Comparison of ENCODE assay signal across 1 worm cellular context in genomic region chrX:11057028-11057427, ce11.
TF ChIP-seq lines count a peak whose summit lies in the region.

Gene lpr-3 (plus strand): TSS chrX:11057401.

TF ChIP-seq in whole organism, L1 larva, 84 proteins besides CTCF, POLR2A, EP300 and RAD21 (continued from another document):
- TF ChIP-seq efl-1 (optimal IDR thresholded peaks at IDR 0.05; lab: Kevin White, UChicago) (no peak), efl-1 (GFP tag; optimal IDR thresholded peaks at IDR 0.05 in 1 of 2; lab: Kevin White, UChicago) (no peak), zag-1 (tag; optimal IDR thresholded peaks at IDR 0.05; lab: Kevin White, UChicago) (no peak), ztf-11 (tag; optimal IDR thresholded peaks at IDR 0.05; lab: Kevin White, UChicago) (no peak), fkh-4 (tag; optimal IDR thresholded peaks at IDR 0.05; lab: Kevin White, UChicago; ENCODE audit: borderline replicate concordance) (no peak), mdl-1 (tag; optimal IDR thresholded peaks at IDR 0.05; lab: Kevin White, UChicago) (no peak), unc-86 (tag; optimal IDR thresholded peaks at IDR 0.05; lab: Kevin White, UChicago) (no peak), elt-3 (tag; optimal IDR thresholded peaks at IDR 0.05; lab: Kevin White, UChicago) (peak in 1 of 6 experiments; percentile 56), lsy-2 (tag; optimal IDR thresholded peaks at IDR 0.05; lab: Kevin White, UChicago) (no peak), dpl-1 (GFP tag; optimal IDR thresholded peaks at IDR 0.05; lab: Kevin White, UChicago) (no peak), nhr-28 (tag; optimal IDR thresholded peaks at IDR 0.05; lab: Kevin White, UChicago) (no peak), ets-5 (GFP tag; IDR thresholded peaks at IDR 0.05; lab: Robert Waterston, UW) (no peak), grh-1 (GFP tag; IDR thresholded peaks at IDR 0.05; lab: Robert Waterston, UW) (no peak), dsc-1 (tag; optimal IDR thresholded peaks at IDR 0.05; lab: Kevin White, UChicago) (no peak), nhr-84 (tag; optimal IDR thresholded peaks at IDR 0.05; lab: Kevin White, UChicago) (no peak), fkh-10 (GFP tag; optimal IDR thresholded peaks at IDR 0.05; lab: Kevin White, UChicago) (no peak), ceh-90 (tag; optimal IDR thresholded peaks at IDR 0.05; lab: Kevin White, UChicago) (no peak), lin-14 (GFP tag; optimal IDR thresholded peaks at IDR 0.05; lab: Kevin White, UChicago) (peak; percentile 1), sox-4 (tag; optimal IDR thresholded peaks at IDR 0.05; lab: Kevin White, UChicago) (no peak), mep-1 (tag; optimal IDR thresholded peaks at IDR 0.05; lab: Kevin White, UChicago) (peak; percentile 32), sup-37 (GFP tag; optimal IDR thresholded peaks at IDR 0.05; lab: Kevin White, UChicago) (no peak), mef-2 (tag; optimal IDR thresholded peaks at IDR 0.05; lab: Kevin White, UChicago) (no peak), pqm-1 (tag; optimal IDR thresholded peaks at IDR 0.05; lab: Kevin White, UChicago) (no peak), blmp-1 (tag; optimal IDR thresholded peaks at IDR 0.05; lab: Kevin White, UChicago) (peak; percentile 100), nhr-47 (tag; optimal IDR thresholded peaks at IDR 0.05; lab: Kevin White, UChicago) (no peak), nhr-90 (tag; optimal IDR thresholded peaks at IDR 0.05; lab: Kevin White, UChicago; ENCODE audit: poor library complexity) (no peak), aly-2 (tag; optimal IDR thresholded peaks at IDR 0.05; lab: Kevin White, UChicago) (no peak), hlh-4 (tag; optimal IDR thresholded peaks at IDR 0.05; lab: Kevin White, UChicago) (no peak), ztf-4 (tag; optimal IDR thresholded peaks at IDR 0.05; lab: Kevin White, UChicago) (peak; percentile 19), egl-13 (tag; optimal IDR thresholded peaks at IDR 0.05; lab: Kevin White, UChicago) (no peak), snu-23 (GFP tag; optimal IDR thresholded peaks at IDR 0.05; lab: Kevin White, UChicago) (no peak), lin-39 (tag; optimal IDR thresholded peaks at IDR 0.05; lab: Kevin White, UChicago) (no peak), nhr-237 (tag; optimal IDR thresholded peaks at IDR 0.05; lab: Kevin White, UChicago) (no peak), tlp-1 (tag; optimal IDR thresholded peaks at IDR 0.05; lab: Kevin White, UChicago) (no peak)
TF ChIP-seq in whole organism, L1 larva: peak in this region for 6.
